Worm (Caenorhabditis elegans) whole organism, young adult: Measurements from ENCODE around the gene xbx-5.

ENCODE experiments used
- B0035.1 ChIP-seq: sonication (generic microtip); optimal IDR thresholded peaks from 2 replicates; lab custom pipeline; 2016; ENCODE audit warnings: missing genetic modification characterization, mild to moderate bottlenecking, missing compliant biosample characterization, missing genotype, missing genetic modification reagents
- B0261.1 ChIP-seq: sonication (generic microtip); optimal IDR thresholded peaks from 2 replicates; lab custom pipeline; 2016; ENCODE audit warnings: mild to moderate bottlenecking, missing genetic modification characterization, moderate library complexity, missing compliant biosample characterization
- C06A6.2 ChIP-seq: fragments of 200-800 bp; sonication (Bioruptor generic); conservative IDR thresholded peaks from 2 replicates; pipeline ENCODE4 v1.3.6; 2022; ENCODE audit warnings: missing genetic modification characterization, missing compliant biosample characterization
- F23B12.7 ChIP-seq: sonication (generic microtip); optimal IDR thresholded peaks from 2 replicates; lab custom pipeline; 2017; ENCODE audit warnings: missing genetic modification characterization, mild to moderate bottlenecking, missing compliant biosample characterization, antibody characterized with exemption, moderate library complexity; ENCODE audit not compliant: insufficient read depth
- F33H1.4 ChIP-seq: fragments of 200-800 bp; sonication (Bioruptor generic); IDR thresholded peaks from 2 replicates; pipeline ENCODE4 v1.3.6; 2022; ENCODE audit warnings: missing genetic modification reagents, missing genetic modification characterization, missing compliant biosample characterization
- F37B4.10 ChIP-seq: fragments of 200-800 bp; sonication (Bioruptor generic); IDR thresholded peaks from 2 replicates; pipeline ENCODE4 v1.3.6; 2022; ENCODE audit warnings: missing genetic modification characterization, missing compliant biosample characterization
- F39B2.1 ChIP-seq: fragments of 200-800 bp; sonication (Bioruptor generic); IDR thresholded peaks from 2 replicates; pipeline ENCODE4 v1.3.6; 2022; ENCODE audit warnings: missing genetic modification reagents, missing genetic modification characterization, missing compliant biosample characterization
- F52B5.7 ChIP-seq: sonication (generic microtip); optimal IDR thresholded peaks from 2 replicates; lab custom pipeline; 2016; ENCODE audit warnings: mild to moderate bottlenecking, missing genetic modification characterization, missing compliant biosample characterization
- F57C9.4 ChIP-seq: sonication (generic microtip); optimal IDR thresholded peaks from 2 replicates; lab custom pipeline; 2017; ENCODE audit warnings: mild to moderate bottlenecking, missing genetic modification characterization, missing compliant biosample characterization
- K11D2.4 ChIP-seq: fragments of 200-800 bp; sonication (Bioruptor generic); IDR thresholded peaks from 2 replicates; pipeline ENCODE4 v1.3.6; 2022; ENCODE audit warnings: missing genetic modification reagents, missing genetic modification characterization, missing compliant biosample characterization
- K12H6.12 ChIP-seq: fragments of 200-800 bp; sonication (Bioruptor generic); optimal IDR thresholded peaks from 2 replicates; lab custom pipeline; 2018; ENCODE audit warnings: mild to moderate bottlenecking, missing genetic modification characterization, missing compliant biosample characterization
- ZK185.1 ChIP-seq: sonication (generic microtip); optimal IDR thresholded peaks from 2 replicates; lab custom pipeline; 2016; ENCODE audit warnings: mild to moderate bottlenecking, missing genetic modification characterization, missing compliant biosample characterization; ENCODE audit not compliant: poor library complexity, severe bottlenecking
- aptf-2 ChIP-seq: fragments of 200-800 bp; sonication (Bioruptor generic); conservative IDR thresholded peaks from 2 replicates; pipeline ENCODE4 v1.3.6; 2022; ENCODE audit warnings: missing genetic modification reagents, missing genetic modification characterization, missing compliant biosample characterization
- attf-3 ChIP-seq: fragments of 200-800 bp; sonication (Bioruptor generic); conservative IDR thresholded peaks from 2 replicates; pipeline ENCODE4 v1.3.6; 2022; ENCODE audit warnings: missing genetic modification reagents, missing genetic modification characterization, missing compliant biosample characterization
- attf-5 ChIP-seq: fragments of 200-800 bp; sonication (Bioruptor generic); optimal IDR thresholded peaks from 2 replicates; lab custom pipeline; 2018; ENCODE audit warnings: mild to moderate bottlenecking, missing genetic modification characterization, missing compliant biosample characterization
- ceh-100 ChIP-seq: fragments of 200-800 bp; sonication (Bioruptor generic); IDR thresholded peaks from 2 replicates; pipeline ENCODE4 v1.3.6; 2022; ENCODE audit warnings: missing genetic modification reagents, missing genetic modification characterization, missing compliant biosample characterization
- ceh-79 ChIP-seq: sonication (generic microtip); optimal IDR thresholded peaks from 2 replicates; lab custom pipeline; 2017; ENCODE audit warnings: mild to moderate bottlenecking, missing genetic modification characterization, missing compliant biosample characterization
- dpff-1 ChIP-seq: sonication (generic microtip); optimal IDR thresholded peaks from 2 replicates; lab custom pipeline; 2017; ENCODE audit warnings: mild to moderate bottlenecking, missing genetic modification characterization, missing compliant biosample characterization
- dpl-1 ChIP-seq: fragments of 150-350 bp; optimal IDR thresholded peaks from 2 replicates; lab custom pipeline; 2014; ENCODE audit warnings: missing biosample characterization, missing genetic modification reagents, missing genetic modification characterization
- egl-18 ChIP-seq: fragments of 200-800 bp; sonication (Bioruptor generic); IDR thresholded peaks from 2 replicates; pipeline ENCODE4 v1.3.6; 2022; ENCODE audit warnings: missing genetic modification reagents, missing genetic modification characterization, missing compliant biosample characterization
- ekl-4 ChIP-seq: fragments of 200-800 bp; sonication (Bioruptor generic); IDR thresholded peaks from 2 replicates; pipeline ENCODE4 v1.3.6; 2022; ENCODE audit warnings: missing genetic modification reagents, missing genetic modification characterization, missing compliant biosample characterization
- fkh-3 ChIP-seq: sonication (generic microtip); optimal IDR thresholded peaks from 2 replicates; lab custom pipeline; 2016; ENCODE audit warnings: mild to moderate bottlenecking, missing genetic modification characterization, missing compliant biosample characterization
- gei-17 ChIP-seq: fragments of 200-800 bp; sonication (Bioruptor generic); optimal IDR thresholded peaks from 2 replicates; lab custom pipeline; 2018; ENCODE audit warnings: mild to moderate bottlenecking, missing genetic modification characterization, missing compliant biosample characterization
- hlh-12 ChIP-seq: sonication (generic microtip); optimal IDR thresholded peaks from 2 replicates; lab custom pipeline; 2016; ENCODE audit warnings: missing genetic modification characterization, missing compliant biosample characterization
- let-607 ChIP-seq, 2 experiments: fragments of 200-800 bp in 1 of 2; sonication (Bioruptor generic) in 1 of 2; sonication (generic microtip) in 1 of 2; optimal IDR thresholded peaks; 2 replicates each; lab custom pipeline; 2016 to 2018; ENCODE audit warnings: mild to moderate bottlenecking in 2 of 2, missing compliant biosample characterization in 2 of 2, missing genetic modification characterization in 2 of 2, moderate library complexity in 2 of 2, missing genotype in 1 of 2
- lin-26 ChIP-seq: fragments of 200-800 bp; sonication (Bioruptor generic); IDR thresholded peaks from 2 replicates; pipeline ENCODE4 v1.3.6; 2022; ENCODE audit warnings: missing genetic modification reagents, missing genetic modification characterization, missing compliant biosample characterization
- lin-35 ChIP-seq, 3 experiments: fragments of 150-350 bp in 2 of 3; sonication (generic microtip) in 1 of 3; optimal IDR thresholded peaks; 2 replicates each; lab custom pipeline; 2014 to 2018; ENCODE audit warnings: missing biosample characterization in 3 of 3, missing genetic modification characterization in 3 of 3, missing genetic modification reagents in 3 of 3
- lin-40 ChIP-seq: sonication (generic microtip); optimal IDR thresholded peaks from 2 replicates; lab custom pipeline; 2016; ENCODE audit warnings: missing genetic modification characterization, mild to moderate bottlenecking, missing compliant biosample characterization, missing genotype, missing genetic modification reagents
- lir-1 ChIP-seq: fragments of 200-800 bp; sonication (Bioruptor generic); conservative IDR thresholded peaks from 2 replicates; pipeline ENCODE4 v1.3.6; 2022; ENCODE audit warnings: missing genetic modification reagents, missing genetic modification characterization, missing compliant biosample characterization
- lsl-1 ChIP-seq: fragments of 200-800 bp; sonication (Bioruptor generic); optimal IDR thresholded peaks from 2 replicates; lab custom pipeline; 2018; ENCODE audit warnings: mild to moderate bottlenecking, missing genetic modification characterization, moderate library complexity, missing compliant biosample characterization
- madf-10 ChIP-seq: sonication (generic microtip); optimal IDR thresholded peaks from 2 replicates; lab custom pipeline; 2016; ENCODE audit warnings: mild to moderate bottlenecking, missing genetic modification characterization, missing compliant biosample characterization
- madf-8 ChIP-seq: fragments of 200-800 bp; sonication (Bioruptor generic); conservative IDR thresholded peaks from 2 replicates; pipeline ENCODE4 v1.3.6; 2022; ENCODE audit warnings: missing genetic modification reagents, missing genetic modification characterization, missing compliant biosample characterization
- nfya-1 ChIP-seq: sonication (generic microtip); optimal IDR thresholded peaks from 2 replicates; lab custom pipeline; 2017; ENCODE audit warnings: antibody characterized with exemption, missing compliant biosample characterization, missing genetic modification characterization, borderline replicate concordance; ENCODE audit not compliant: insufficient read depth
- nfya-2 ChIP-seq: fragments of 200-800 bp; sonication (Bioruptor generic); IDR thresholded peaks from 2 replicates; pipeline ENCODE4 v1.3.6; 2022; ENCODE audit warnings: missing genetic modification reagents, missing genetic modification characterization, missing compliant biosample characterization
- nhr-27 ChIP-seq: fragments of 200-800 bp; sonication (Bioruptor generic); optimal IDR thresholded peaks from 2 replicates; lab custom pipeline; 2018; ENCODE audit warnings: mild to moderate bottlenecking, missing genetic modification characterization, moderate library complexity, missing compliant biosample characterization
- nhr-90 ChIP-seq: sonication (generic microtip); optimal IDR thresholded peaks from 2 replicates; lab custom pipeline; 2016; ENCODE audit warnings: missing genotype, mild to moderate bottlenecking, missing genetic modification characterization, missing compliant biosample characterization
- pha-4 ChIP-seq: fragments of 150-350 bp; sonication (generic microtip); optimal IDR thresholded peaks from 2 replicates; lab custom pipeline; 2014; ENCODE audit warnings: missing biosample characterization, missing genetic modification reagents, missing genetic modification characterization
- rcor-1 ChIP-seq: fragments of 200-800 bp; sonication (Bioruptor generic); IDR thresholded peaks from 2 replicates; pipeline ENCODE4 v1.3.6; 2022; ENCODE audit warnings: missing genetic modification reagents, missing genetic modification characterization, missing compliant biosample characterization
- repo-1 ChIP-seq: sonication (generic microtip); optimal IDR thresholded peaks from 2 replicates; lab custom pipeline; 2017; ENCODE audit warnings: mild to moderate bottlenecking, missing genetic modification characterization, missing compliant biosample characterization
- rpc-1 ChIP-seq, 2 experiments: fragments of 150-350 bp in 1 of 2; sonication (generic microtip) in 1 of 2; optimal IDR thresholded peaks; 2 replicates each; lab custom pipeline; 2014 to 2018; ENCODE audit warnings: missing biosample characterization in 1 of 2, missing genetic modification characterization in 1 of 2, missing genetic modification reagents in 1 of 2, missing genotype in 1 of 2
- sdz-38 ChIP-seq: sonication (generic microtip); optimal IDR thresholded peaks from 2 replicates; lab custom pipeline; 2016; ENCODE audit warnings: missing genotype, missing genetic modification characterization, missing compliant biosample characterization
- sea-2 ChIP-seq: fragments of 200-800 bp; sonication (Bioruptor generic); IDR thresholded peaks from 2 replicates; pipeline ENCODE4 v1.3.6; 2022; ENCODE audit warnings: missing genetic modification characterization, missing compliant biosample characterization
- snpc-3.4 ChIP-seq: sonication (generic microtip); optimal IDR thresholded peaks from 2 replicates; lab custom pipeline; 2017; ENCODE audit warnings: missing genetic modification characterization, mild to moderate bottlenecking, missing compliant biosample characterization, antibody characterized with exemption, moderate library complexity, missing genotype, missing genetic modification reagents
- snpc-4 ChIP-seq, 5 experiments: fragments of 150-350 bp in 1 of 5; sonication (generic microtip) in 4 of 5; optimal IDR thresholded peaks; 2 replicates each; lab custom pipeline; 2014 to 2018; ENCODE audit warnings: missing genetic modification characterization in 5 of 5, missing biosample characterization in 3 of 5, antibody characterized with exemption in 2 of 5, mild to moderate bottlenecking in 2 of 5, missing compliant biosample characterization in 2 of 5, missing genotype in 2 of 5, moderate library complexity in 2 of 5, missing genetic modification reagents in 1 of 5
- somi-1 ChIP-seq: fragments of 200-800 bp; sonication (Bioruptor generic); optimal IDR thresholded peaks from 2 replicates; lab custom pipeline; 2018; ENCODE audit warnings: mild to moderate bottlenecking, missing genetic modification characterization, missing compliant biosample characterization
- tlf-1 ChIP-seq: fragments of 200-800 bp; sonication (Bioruptor generic); optimal IDR thresholded peaks from 2 replicates; lab custom pipeline; 2018; ENCODE audit warnings: mild to moderate bottlenecking, missing genetic modification characterization, missing compliant biosample characterization
- ztf-26 ChIP-seq: sonication (generic microtip); optimal IDR thresholded peaks from 2 replicates; lab custom pipeline; 2017; ENCODE audit warnings: missing genetic modification characterization, missing compliant biosample characterization
- ztf-6 ChIP-seq: fragments of 200-800 bp; sonication (Bioruptor generic); IDR thresholded peaks from 2 replicates; pipeline ENCODE4 v1.3.6; 2022; ENCODE audit warnings: missing genetic modification reagents, missing genetic modification characterization, missing compliant biosample characterization

The xbx-5 gene

ce11 chrIII:3786427-3786935 is 17.8 kb downstream of the xbx-5 start, which contains the start of gene acy-3:
acy-3 (minus strand) TSS chrIII:3786477.
- TF ChIP-seq rcor-1 (GFP tag; lab: Robert Waterston, UW) = no peak
- no peak for TF ChIP-seq ekl-4 (GFP tag; lab: Robert Waterston, UW)
- no peak for TF ChIP-seq ztf-26
- no peak for TF ChIP-seq madf-10
- TF ChIP-seq F33H1.4 = no peak
- no peak for TF ChIP-seq F37B4.10 (GFP tag; lab: Robert Waterston, UW)
- no peak for TF ChIP-seq F39B2.1
- no peak for TF ChIP-seq sea-2 (GFP tag; lab: Robert Waterston, UW)
- TF ChIP-seq K11D2.4 = no peak
- TF ChIP-seq dpff-1 (tag; lab: Kevin White, UChicago) = no peak
- TF ChIP-seq C06A6.2 (GFP tag; lab: Robert Waterston, UW) = no peak
- TF ChIP-seq fkh-3 (tag; lab: Kevin White, UChicago) = no peak
- TF ChIP-seq hlh-12 (tag; lab: Kevin White, UChicago) = no peak
- TF ChIP-seq F23B12.7 (tag; lab: Kevin White, UChicago) = no peak
- no peak for TF ChIP-seq tlf-1 (GFP tag; lab: Kevin White, UChicago)
- no peak for TF ChIP-seq rpc-1 (optimal IDR thresholded peaks at IDR 0.05; lab: Kevin White, UChicago)
- TF ChIP-seq rpc-1 (tag; optimal IDR thresholded peaks at IDR 0.05; lab: Kevin White, UChicago) = no peak
- no peak for TF ChIP-seq egl-18 (GFP tag; lab: Robert Waterston, UW)
- no peak for TF ChIP-seq lin-35 (GFP tag; optimal IDR thresholded peaks at IDR 0.05; lab: Kevin White, UChicago)
- TF ChIP-seq nhr-90 (tag; lab: Kevin White, UChicago) = no peak
- no peak for TF ChIP-seq ceh-100 (GFP tag; lab: Robert Waterston, UW)
- no peak for TF ChIP-seq nhr-27 (tag; lab: Kevin White, UChicago)
- TF ChIP-seq let-607 (tag; optimal IDR thresholded peaks at IDR 0.05; lab: Kevin White, UChicago) = no peak
- TF ChIP-seq madf-8 (GFP tag; lab: Robert Waterston, UW) = no peak
- TF ChIP-seq lsl-1 (GFP tag; lab: Kevin White, UChicago) = no peak
- no peak for TF ChIP-seq B0261.1 (tag; lab: Kevin White, UChicago)
- no peak for TF ChIP-seq ZK185.1 (tag; lab: Kevin White, UChicago)
- TF ChIP-seq lir-1 (GFP tag; lab: Robert Waterston, UW) = no peak
- no peak for TF ChIP-seq snpc-4 (GFP tag; optimal IDR thresholded peaks at IDR 0.05; lab: Kevin White, UChicago)
- peak in 1 of 4 experiments; percentile 28 for TF ChIP-seq snpc-4 (tag; optimal IDR thresholded peaks at IDR 0.05; lab: Kevin White, UChicago)
- TF ChIP-seq attf-3 (GFP tag; lab: Robert Waterston, UW) = no peak
- no peak for TF ChIP-seq K12H6.12
- TF ChIP-seq repo-1 (tag; lab: Kevin White, UChicago) = no peak
- no peak for TF ChIP-seq snpc-3.4
- TF ChIP-seq pha-4 (tag; lab: Kevin White, UChicago) = no peak
- peak; percentile 1 for TF ChIP-seq F52B5.7 (tag; lab: Kevin White, UChicago)
- TF ChIP-seq nfya-1 (tag; lab: Kevin White, UChicago) = no peak
- TF ChIP-seq lin-26 (GFP tag; lab: Robert Waterston, UW) = no peak
- no peak for TF ChIP-seq B0035.1 (tag; lab: Kevin White, UChicago)
- peak; percentile 24 for TF ChIP-seq lin-40 (tag; lab: Kevin White, UChicago)
- TF ChIP-seq aptf-2 (GFP tag; lab: Robert Waterston, UW) = no peak
- no peak for TF ChIP-seq gei-17 (GFP tag; lab: Kevin White, UChicago)
- TF ChIP-seq somi-1 (GFP tag; lab: Kevin White, UChicago) = peak; percentile 11
- no peak for TF ChIP-seq nfya-2
- no peak for TF ChIP-seq ceh-79 (tag; lab: Kevin White, UChicago)
- peak; percentile 45 for TF ChIP-seq attf-5 (GFP tag; lab: Kevin White, UChicago)
- no peak for TF ChIP-seq ztf-6 (GFP tag; lab: Robert Waterston, UW)
- no peak for TF ChIP-seq dpl-1 (GFP tag; lab: Kevin White, UChicago)
- TF ChIP-seq F57C9.4 (tag; lab: Kevin White, UChicago) = no peak
- TF ChIP-seq sdz-38 (tag; lab: Kevin White, UChicago) = no peak
